Worm (Caenorhabditis elegans) whole organism, early embryonic: ENCODE measurements around the gene T28F3.8.
"Not testable (repeated sequence)": the region's sequence is repeated elsewhere in the genome, so short reads cannot be mapped to it uniquely, and the experiment has no call there.

Experiments
- F13C5.2 ChIP-seq: sonication (generic microtip); optimal IDR thresholded peaks from 2 replicates; lab custom pipeline; 2017; ENCODE audit warnings: mild to moderate bottlenecking, missing genetic modification characterization, inconsistent platforms, missing compliant biosample characterization
- ama-1 ChIP-seq: fragments of 150-350 bp; optimal IDR thresholded peaks from 2 replicates; lab custom pipeline; 2014
- ceh-13 ChIP-seq: fragments of 200-800 bp; sonication (Bioruptor generic); optimal IDR thresholded peaks from 2 replicates; lab custom pipeline; 2018; ENCODE audit warnings: mild to moderate bottlenecking, missing genetic modification characterization, missing compliant biosample characterization
- ets-7 ChIP-seq: sonication (generic microtip); optimal IDR thresholded peaks from 2 replicates; lab custom pipeline; 2016; ENCODE audit warnings: missing genotype, missing genetic modification characterization, missing compliant biosample characterization
- hmbx-1 ChIP-seq: sonication (generic microtip); optimal IDR thresholded peaks from 2 replicates; lab custom pipeline; 2016; ENCODE audit warnings: mild to moderate bottlenecking, missing genetic modification characterization, missing compliant biosample characterization
- hmg-4 ChIP-seq: fragments of 200-800 bp; sonication (Bioruptor generic); optimal IDR thresholded peaks from 2 replicates; lab custom pipeline; 2018; ENCODE audit warnings: mild to moderate bottlenecking, missing genetic modification characterization, missing compliant biosample characterization
- hnd-1 ChIP-seq: sonication (generic microtip); optimal IDR thresholded peaks from 2 replicates; lab custom pipeline; 2016; ENCODE audit warnings: missing genetic modification characterization, missing compliant biosample characterization
- scrt-1 ChIP-seq: fragments of 200-800 bp; sonication (Bioruptor generic); IDR thresholded peaks from 2 replicates; pipeline ENCODE4 v1.3.6; 2022; ENCODE audit warnings: missing genetic modification characterization, missing compliant biosample characterization
- sea-1 ChIP-seq: fragments of 200-800 bp; sonication (Bioruptor generic); conservative IDR thresholded peaks from 2 replicates; pipeline ENCODE4 v1.3.6; 2022; ENCODE audit warnings: missing genetic modification characterization, missing compliant biosample characterization

ce11 chrIV:17307223-17307622, at the start of gene T28F3.8:
- not testable (repeated sequence) for TF ChIP-seq ceh-13 (GFP tag; lab: Kevin White, UChicago); hmbx-1 (tag; lab: Kevin White, UChicago); scrt-1 (GFP tag; lab: Robert Waterston, UW); sea-1; hmg-4 (GFP tag; lab: Kevin White, UChicago); ama-1 (lab: Kevin White, UChicago); hnd-1; ets-7 (tag; lab: Kevin White, UChicago); F13C5.2 (tag; lab: Kevin White, UChicago)
